Fruit fly (Drosophila melanogaster) whole organism, prepupa: ENCODE data around the gene santa-maria.

Source experiments
- Blimp-1 ChIP-seq: fragments of 200-800 bp; sonication (Bioruptor generic); optimal IDR thresholded peaks from 3 replicates; lab custom pipeline; 2017; ENCODE audit warnings: missing biosample characterization, missing genetic modification characterization, mild to moderate bottlenecking, moderate library complexity, missing genetic modification reagents
- CG10631 ChIP-seq: fragments of 200-800 bp; sonication (Bioruptor generic); optimal IDR thresholded peaks from 2 replicates; lab custom pipeline; 2016; ENCODE audit warnings: missing biosample characterization, missing genetic modification characterization
- CG10669 ChIP-seq: fragments of 200-800 bp; sonication (Bioruptor generic); optimal IDR thresholded peaks from 3 replicates; lab custom pipeline; 2018; ENCODE audit warnings: missing biosample characterization, mild to moderate bottlenecking, missing genetic modification characterization, moderate library complexity
- CG11294 ChIP-seq: fragments of 200-800 bp; sonication (Bioruptor generic); IDR thresholded peaks from 2 replicates; pipeline ENCODE4 v1.3.6; 2022; ENCODE audit warnings: missing biosample characterization, missing genetic modification characterization
- CG11762 ChIP-seq: fragments of 200-800 bp; sonication (Bioruptor generic); optimal IDR thresholded peaks from 3 replicates; lab custom pipeline; 2016; ENCODE audit warnings: missing biosample characterization, missing genetic modification characterization; ENCODE audit not compliant: insufficient read depth
- CG15336 ChIP-seq: fragments of 200-800 bp; sonication (Bioruptor generic); IDR thresholded peaks from 2 replicates; pipeline ENCODE4 v1.3.6; 2022; ENCODE audit warnings: missing biosample characterization, missing genetic modification characterization
- CG16779 ChIP-seq: fragments of 200-800 bp; sonication (Bioruptor generic); optimal IDR thresholded peaks from 3 replicates; lab custom pipeline; 2017; ENCODE audit warnings: missing biosample characterization, mild to moderate bottlenecking, missing genetic modification characterization
- CG31627 ChIP-seq: fragments of 200-800 bp; sonication (Bioruptor generic); optimal IDR thresholded peaks from 3 replicates; lab custom pipeline; 2016; ENCODE audit warnings: missing biosample characterization, missing genetic modification characterization
- CG34406 ChIP-seq: fragments of 200-800 bp; sonication (Bioruptor generic); optimal IDR thresholded peaks from 3 replicates; lab custom pipeline; 2016; ENCODE audit warnings: missing biosample characterization, missing genetic modification characterization
- CG3919 ChIP-seq: fragments of 200-800 bp; sonication (Bioruptor generic); optimal IDR thresholded peaks from 3 replicates; lab custom pipeline; 2016; ENCODE audit warnings: missing biosample characterization, missing genetic modification characterization
- CG6163 ChIP-seq: fragments of 200-800 bp; sonication (Bioruptor generic); IDR thresholded peaks from 3 replicates; pipeline ENCODE4 v1.3.6; 2022; ENCODE audit warnings: missing biosample characterization, missing genetic modification characterization
- CG6792 ChIP-seq: fragments of 200-800 bp; sonication (Bioruptor generic); optimal IDR thresholded peaks from 3 replicates; lab custom pipeline; 2016; ENCODE audit warnings: missing biosample characterization, missing genetic modification characterization
- CG6808 ChIP-seq: fragments of 200-800 bp; sonication (Bioruptor generic); optimal IDR thresholded peaks from 3 replicates; lab custom pipeline; 2017; ENCODE audit warnings: missing biosample characterization, missing genetic modification characterization, mild to moderate bottlenecking, moderate library complexity, missing genetic modification reagents
- CG6854 ChIP-seq: fragments of 200-800 bp; sonication (Bioruptor generic); optimal IDR thresholded peaks from 2 replicates; lab custom pipeline; 2017; ENCODE audit warnings: missing biosample characterization, mild to moderate bottlenecking, missing genetic modification characterization
- CG8319 ChIP-seq: fragments of 200-800 bp; sonication (Bioruptor generic); optimal IDR thresholded peaks from 3 replicates; lab custom pipeline; 2016; ENCODE audit warnings: missing biosample characterization, missing genetic modification characterization
- Eip75B ChIP-seq: fragments of 200-800 bp; sonication (Bioruptor generic); optimal IDR thresholded peaks from 3 replicates; lab custom pipeline; 2016; ENCODE audit warnings: missing biosample characterization, missing genetic modification characterization
- Eip78C ChIP-seq: fragments of 200-800 bp; sonication (Bioruptor generic); peaks from one replicate; lab custom pipeline; 2016; ENCODE audit warnings: missing biosample characterization, missing genetic modification characterization
- Eip93F ChIP-seq: fragments of 200-800 bp; sonication (Bioruptor generic); optimal IDR thresholded peaks from 2 replicates; lab custom pipeline; 2016; ENCODE audit warnings: missing biosample characterization, mild to moderate bottlenecking, missing genetic modification characterization
- Ets96B ChIP-seq: fragments of 200-800 bp; optimal IDR thresholded peaks from 2 replicates; lab custom pipeline; 2019; ENCODE audit warnings: missing biosample characterization, mild to moderate bottlenecking, missing genetic modification characterization, moderate library complexity
- Hr38 ChIP-seq: sonication (Bioruptor generic); optimal IDR thresholded peaks from 2 replicates; lab custom pipeline; 2016; ENCODE audit warnings: missing biosample characterization, missing genetic modification characterization
- Hr39 ChIP-seq: fragments of 200-800 bp; sonication (Bioruptor generic); optimal IDR thresholded peaks from 2 replicates; lab custom pipeline; 2016; ENCODE audit warnings: missing biosample characterization, missing genetic modification characterization
- Hr4 ChIP-seq: fragments of 200-800 bp; sonication (Bioruptor generic); optimal IDR thresholded peaks from 3 replicates; lab custom pipeline; 2016; ENCODE audit warnings: missing biosample characterization, missing genetic modification characterization
- Lpt ChIP-seq: fragments of 200-800 bp; sonication (Bioruptor generic); optimal IDR thresholded peaks from 3 replicates; lab custom pipeline; 2016; ENCODE audit warnings: missing biosample characterization, missing genetic modification characterization
- Met ChIP-seq: fragments of 200-800 bp; sonication (Bioruptor generic); optimal IDR thresholded peaks from 3 replicates; lab custom pipeline; 2016; ENCODE audit warnings: missing biosample characterization, missing genetic modification characterization
- OdsH ChIP-seq: fragments of 200-800 bp; sonication (Bioruptor generic); optimal IDR thresholded peaks from 3 replicates; lab custom pipeline; 2016; ENCODE audit warnings: missing biosample characterization, missing genetic modification characterization
- Smox ChIP-seq: fragments of 200-800 bp; sonication (Bioruptor generic); optimal IDR thresholded peaks from 3 replicates; lab custom pipeline; 2016; ENCODE audit warnings: missing biosample characterization, missing genetic modification characterization
- Sox102F ChIP-seq: fragments of 200-800 bp; sonication (Bioruptor generic); optimal IDR thresholded peaks from 2 replicates; lab custom pipeline; 2016; ENCODE audit warnings: missing biosample characterization, mild to moderate bottlenecking, missing genetic modification characterization
- Sox15 ChIP-seq: fragments of 200-800 bp; sonication (Bioruptor generic); optimal IDR thresholded peaks from 3 replicates; lab custom pipeline; 2016; ENCODE audit warnings: missing biosample characterization, missing genetic modification characterization
- achi ChIP-seq: fragments of 200-800 bp; sonication (Bioruptor generic); optimal IDR thresholded peaks from 3 replicates; lab custom pipeline; 2016; ENCODE audit warnings: missing biosample characterization, missing genetic modification characterization
- acj6 ChIP-seq: fragments of 200-800 bp; sonication (Bioruptor generic); optimal IDR thresholded peaks from 3 replicates; lab custom pipeline; 2016; ENCODE audit warnings: missing biosample characterization, missing genetic modification characterization
- cyc ChIP-seq: fragments of 200-800 bp; sonication (Bioruptor generic); optimal IDR thresholded peaks from 3 replicates; lab custom pipeline; 2016; ENCODE audit warnings: missing biosample characterization, missing genetic modification characterization
- eg ChIP-seq: fragments of 200-800 bp; sonication (Bioruptor generic); IDR thresholded peaks from 3 replicates; pipeline ENCODE4 v1.3.6; 2022; ENCODE audit warnings: missing biosample characterization, missing genetic modification characterization
- esn ChIP-seq: fragments of 200-800 bp; sonication (Bioruptor generic); optimal IDR thresholded peaks from 2 replicates; lab custom pipeline; 2016; ENCODE audit warnings: missing biosample characterization, mild to moderate bottlenecking, missing genetic modification characterization, moderate library complexity
- fd85E ChIP-seq: fragments of 200-800 bp; sonication (Bioruptor generic); optimal IDR thresholded peaks from 3 replicates; lab custom pipeline; 2016; ENCODE audit warnings: missing biosample characterization, missing genetic modification characterization
- fkh ChIP-seq: fragments of 200-800 bp; sonication (Bioruptor generic); optimal IDR thresholded peaks from 3 replicates; lab custom pipeline; 2017; ENCODE audit warnings: missing biosample characterization, mild to moderate bottlenecking, missing genetic modification characterization, moderate library complexity
- pdm3 ChIP-seq: fragments of 200-800 bp; sonication (Bioruptor generic); optimal IDR thresholded peaks from 3 replicates; lab custom pipeline; 2016; ENCODE audit warnings: missing biosample characterization, missing genetic modification characterization
- salr ChIP-seq, 2 experiments: fragments of 200-800 bp; sonication (Bioruptor generic); optimal IDR thresholded peaks; 3 replicates each; lab custom pipeline; 2016 to 2018; ENCODE audit warnings: missing biosample characterization in 2 of 2, missing genetic modification characterization in 2 of 2, mild to moderate bottlenecking in 1 of 2
- svp ChIP-seq: fragments of 200-800 bp; sonication (Bioruptor generic); peaks from one replicate; lab custom pipeline; 2016; ENCODE audit warnings: missing biosample characterization, missing genetic modification characterization
- topi ChIP-seq: fragments of 200-800 bp; sonication (Bioruptor generic); optimal IDR thresholded peaks from 3 replicates; lab custom pipeline; 2016; ENCODE audit warnings: missing biosample characterization, missing genetic modification characterization

santa-maria gene

dm6 chr2L:7436492-7437324, 14.3 kb downstream of the santa-maria start (continued):
- peak; percentile 35 for TF ChIP-seq CG10669
- no peak for TF ChIP-seq Lpt (GFP tag; lab: Kevin White, UChicago)
- TF ChIP-seq Smox (GFP tag; lab: Kevin White, UChicago), result no peak
- no peak for TF ChIP-seq Hr39 (GFP tag; lab: Kevin White, UChicago)
- TF ChIP-seq topi (GFP tag; lab: Kevin White, UChicago), result no peak
- no peak for TF ChIP-seq Eip93F
- no peak for TF ChIP-seq Blimp-1 (GFP tag; lab: Kevin White, UChicago)
- TF ChIP-seq CG31627 (GFP tag; lab: Kevin White, UChicago), result no peak
- peak; percentile 1 for TF ChIP-seq CG3919
- TF ChIP-seq CG11294 (GFP tag; lab: Robert Waterston, UW), result no peak
- TF ChIP-seq OdsH (GFP tag; lab: Kevin White, UChicago), result peak; percentile 19
- peak; percentile 60 for TF ChIP-seq CG10631 (GFP tag; lab: Kevin White, UChicago)
- TF ChIP-seq Eip75B, result no peak
- peak; percentile 98 for TF ChIP-seq fkh (GFP tag; lab: Kevin White, UChicago)
- TF ChIP-seq Eip78C, result peak; percentile 50
- TF ChIP-seq pdm3, result no peak
- TF ChIP-seq Hr38 (GFP tag; lab: Kevin White, UChicago), result peak; percentile 64
- TF ChIP-seq CG8319 (GFP tag; lab: Kevin White, UChicago), result no peak
- TF ChIP-seq Sox102F (GFP tag; lab: Kevin White, UChicago), result no peak
- no peak for TF ChIP-seq Ets96B
- TF ChIP-seq achi (GFP tag; lab: Kevin White, UChicago), result peak; percentile 2
- no peak for TF ChIP-seq salr (GFP tag; optimal IDR thresholded peaks at IDR 0.05; lab: Kevin White, UChicago)
- no peak for TF ChIP-seq CG6808 (GFP tag; lab: Kevin White, UChicago)
- TF ChIP-seq acj6, result peak; percentile 37
- TF ChIP-seq CG11762, result no peak
- no peak for TF ChIP-seq CG16779 (tag; lab: Kevin White, UChicago)
- no peak for TF ChIP-seq fd85E
- no peak for TF ChIP-seq svp (GFP tag; lab: Kevin White, UChicago)
- no peak for TF ChIP-seq eg (GFP tag; lab: Robert Waterston, UW)
- no peak for TF ChIP-seq CG34406 (GFP tag; lab: Kevin White, UChicago)
- TF ChIP-seq CG6854 (GFP tag; lab: Kevin White, UChicago), result no peak
- no peak for TF ChIP-seq Met (GFP tag; lab: Kevin White, UChicago)
- TF ChIP-seq, all 60 proteins: peak for 14

DNA sequence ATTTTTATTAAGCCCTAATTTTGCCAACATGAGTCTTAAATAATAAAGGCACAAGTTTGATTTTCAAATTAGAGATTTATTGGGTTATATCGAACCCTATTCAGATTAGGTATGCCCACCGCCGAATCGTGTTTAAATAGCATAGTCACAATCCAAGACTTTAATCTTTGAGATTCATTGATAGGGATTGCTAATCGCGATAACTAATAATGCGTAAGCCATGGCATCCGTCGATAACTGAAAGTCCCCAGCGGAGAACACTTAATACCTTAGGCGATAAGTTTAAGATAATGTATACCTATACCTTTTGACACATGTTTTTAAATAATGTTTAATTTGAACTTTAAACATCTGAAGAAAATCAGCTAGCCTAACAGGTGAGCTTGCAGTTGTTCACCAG, 15.6 kb downstream of the santa-maria start:
- TF ChIP-seq acj6 (no peak), Hr4 (no peak), Sox15 (GFP tag; lab: Kevin White, UChicago) (no peak), CG15336 (GFP tag; lab: Robert Waterston, UW) (no peak), cyc (GFP tag; lab: Kevin White, UChicago) (no peak), CG6854 (GFP tag; lab: Kevin White, UChicago) (no peak), CG6163 (GFP tag; lab: Robert Waterston, UW) (no peak), esn (GFP tag; lab: Kevin White, UChicago) (no peak), CG6792 (GFP tag; lab: Kevin White, UChicago) (no peak)
- TF ChIP-seq, all 60 proteins: peak for 0
